Fruit fly (Drosophila melanogaster): ENCODE results near the gene Akt.

dm6 chr3R:16154682-16155081 lies 55.7 kb downstream of the Akt start, which contains the start of gene CG6006:
- TF ChIP-seq Fer3 (tag; optimal IDR thresholded peaks at IDR 0.05) (no peak), CG15011 (GFP tag; optimal IDR thresholded peaks at IDR 0.05) (no peak), vvl (GFP tag; IDR thresholded peaks at IDR 0.05) (no peak), wek (GFP tag; optimal IDR thresholded peaks at IDR 0.05) (no peak), tio (GFP tag; optimal IDR thresholded peaks at IDR 0.05) (no peak), Dp (GFP tag; optimal IDR thresholded peaks at IDR 0.05) (no peak), maf-S (GFP tag; optimal IDR thresholded peaks at IDR 0.05) (no peak), CrebB (tag; optimal IDR thresholded peaks at IDR 0.05) (no peak), CG11696 (GFP tag; IDR thresholded peaks at IDR 0.05) (no peak), CG7786 (GFP tag; optimal IDR thresholded peaks at IDR 0.05) (no peak)
